Worm (Caenorhabditis elegans) whole organism, midembryonic: Measurements from ENCODE around the gene atp-2.

Experiments
- cog-1 ChIP-seq: sonication (generic microtip); optimal IDR thresholded peaks from 2 replicates; lab custom pipeline; 2016; ENCODE audit warnings: missing genetic modification characterization, missing compliant biosample characterization
- flt-1 ChIP-seq: fragments of 200-800 bp; sonication (Bioruptor generic); IDR thresholded peaks from 2 replicates; pipeline ENCODE4 v1.3.6; 2022; ENCODE audit warnings: missing genetic modification characterization, missing compliant biosample characterization
- med-1 ChIP-seq: sonication (generic microtip); optimal IDR thresholded peaks from 2 replicates; lab custom pipeline; 2017; ENCODE audit warnings: missing genetic modification characterization, mild to moderate bottlenecking, missing compliant biosample characterization, antibody characterized with exemption, missing genetic modification reagents; ENCODE audit not compliant: insufficient read depth
- tab-1 ChIP-seq: fragments of 200-800 bp; sonication (Bioruptor generic); IDR thresholded peaks from 2 replicates; pipeline ENCODE4 v1.3.6; 2022; ENCODE audit warnings: missing genetic modification characterization, missing compliant biosample characterization

DNA sequence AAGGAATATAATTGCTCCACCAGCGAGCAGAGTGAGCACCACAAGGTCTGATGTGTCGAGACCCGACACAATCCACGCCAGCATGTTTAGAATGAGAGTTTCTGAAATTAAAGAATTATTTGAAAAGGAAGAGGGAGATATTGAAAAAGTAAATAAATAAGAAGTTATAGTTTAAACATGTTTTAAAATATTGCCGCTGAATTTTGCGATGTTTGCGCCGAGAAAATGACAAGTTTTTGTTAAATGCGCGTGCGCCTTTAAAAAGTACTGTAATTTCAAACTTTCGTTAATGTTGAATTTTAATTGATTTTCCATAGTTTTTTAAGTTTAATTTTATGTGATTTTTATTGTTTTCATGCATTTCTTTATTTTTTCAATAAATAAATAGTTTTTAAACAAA lies 28.6 kb upstream of the atp-2 start, which contains the start of gene emb-8:
- TF ChIP-seq tab-1 (GFP tag; lab: Robert Waterston, UW) (no peak), med-1 (no peak), cog-1 (tag; lab: Kevin White, UChicago) (no peak), flt-1 (GFP tag; lab: Robert Waterston, UW) (no peak)
